Fruit fly (Drosophila melanogaster) whole organism, embryonic: Measurements from ENCODE around the gene CG31176.

Source experiments
- Asciz ChIP-seq: fragments of 200-800 bp; sonication (Bioruptor generic); optimal IDR thresholded peaks from 2 replicates; lab custom pipeline; 2017; ENCODE audit warnings: missing biosample characterization, mild to moderate bottlenecking, missing genetic modification characterization, missing genetic modification reagents
- Bteb2 ChIP-seq: fragments of 200-800 bp; sonication (Bioruptor generic); optimal IDR thresholded peaks from 2 replicates; lab custom pipeline; 2016; ENCODE audit warnings: missing biosample characterization, missing genetic modification characterization
- CG11398 ChIP-seq: fragments of 200-800 bp; sonication (Bioruptor generic); optimal IDR thresholded peaks from 2 replicates; lab custom pipeline; 2016; ENCODE audit warnings: missing biosample characterization, missing genetic modification characterization
- CG15696 ChIP-seq: fragments of 200-800 bp; sonication (Bioruptor generic); optimal IDR thresholded peaks from 2 replicates; lab custom pipeline; 2019; ENCODE audit warnings: missing biosample characterization, mild to moderate bottlenecking, missing genetic modification characterization, moderate library complexity
- CG1603 ChIP-seq: fragments of 200-800 bp; sonication (Bioruptor generic); optimal IDR thresholded peaks from 2 replicates; lab custom pipeline; 2019; ENCODE audit warnings: missing biosample characterization, mild to moderate bottlenecking, missing genetic modification characterization, moderate library complexity
- CG18011 ChIP-seq: fragments of 200-800 bp; sonication (Bioruptor generic); optimal IDR thresholded peaks from 2 replicates; lab custom pipeline; 2017; ENCODE audit warnings: missing biosample characterization, missing genetic modification characterization, mild to moderate bottlenecking, moderate library complexity, missing genotype
- CG2712 ChIP-seq: fragments of 200-800 bp; optimal IDR thresholded peaks from 3 replicates; lab custom pipeline; 2019; ENCODE audit warnings: missing biosample characterization, mild to moderate bottlenecking, missing genetic modification characterization, moderate library complexity
- CG3163 ChIP-seq: fragments of 200-800 bp; sonication (Bioruptor generic); optimal IDR thresholded peaks from 3 replicates; lab custom pipeline; 2016; ENCODE audit warnings: missing biosample characterization, missing genetic modification characterization
- CG6854 ChIP-seq: fragments of 200-800 bp; sonication (Bioruptor generic); optimal IDR thresholded peaks from 3 replicates; lab custom pipeline; 2017; ENCODE audit warnings: missing biosample characterization, mild to moderate bottlenecking, missing genetic modification characterization
- CG7963 ChIP-seq: fragments of 200-800 bp; sonication (Bioruptor generic); IDR thresholded peaks from 3 replicates; pipeline ENCODE4 v1.3.6; 2022; ENCODE audit warnings: missing biosample characterization, missing genetic modification characterization; ENCODE audit not compliant: partially characterized antibody
- CG9727 ChIP-seq: fragments of 200-800 bp; sonication (Bioruptor generic); optimal IDR thresholded peaks from 3 replicates; lab custom pipeline; 2017; ENCODE audit warnings: missing biosample characterization, mild to moderate bottlenecking, missing genetic modification characterization
- Camta ChIP-seq: fragments of 200-800 bp; sonication (Bioruptor generic); optimal IDR thresholded peaks from 2 replicates; lab custom pipeline; 2016; ENCODE audit warnings: missing biosample characterization, missing genetic modification characterization
- CkIIα-i1 ChIP-seq: fragments of 200-800 bp; sonication (Bioruptor generic); IDR thresholded peaks from 2 replicates; pipeline ENCODE4 v1.3.6; 2022; ENCODE audit warnings: missing biosample characterization, missing genetic modification characterization
- D ChIP-seq, 2 experiments: fragments of 200-800 bp in 1 of 2; fragments of >200 bp in 1 of 2; sonication (Bioruptor generic) in 1 of 2; optimal IDR thresholded peaks; 2 replicates in 1 of 2; 3 replicates in 1 of 2; lab custom pipeline; 2017; ENCODE audit warnings: mild to moderate bottlenecking in 1 of 2, missing biosample characterization in 1 of 2, missing genetic modification characterization in 1 of 2, missing genetic modification reagents in 1 of 2
- Doc3 ChIP-seq: fragments of 200-800 bp; sonication (Bioruptor generic); IDR thresholded peaks from 3 replicates; pipeline ENCODE4 v1.3.6; 2022; ENCODE audit warnings: missing biosample characterization, missing genetic modification characterization; ENCODE audit not compliant: partially characterized antibody
- Dref ChIP-seq: fragments of 200-800 bp; sonication (Bioruptor generic); IDR thresholded peaks from 2 replicates; pipeline ENCODE4 v1.3.6; 2022; ENCODE audit warnings: missing biosample characterization, missing genetic modification characterization
- Drgx ChIP-seq: fragments of 200-800 bp; sonication (Bioruptor generic); IDR thresholded peaks from 2 replicates; pipeline ENCODE4 v1.3.6; 2022; ENCODE audit warnings: missing biosample characterization, missing genetic modification characterization
- Ets97D ChIP-seq: fragments of 200-800 bp; sonication (Bioruptor generic); optimal IDR thresholded peaks from 3 replicates; lab custom pipeline; 2016; ENCODE audit warnings: missing biosample characterization, missing genetic modification characterization
- Fer2 ChIP-seq: fragments of 200-800 bp; sonication (Bioruptor generic); optimal IDR thresholded peaks from 2 replicates; lab custom pipeline; 2018; ENCODE audit warnings: missing biosample characterization, mild to moderate bottlenecking, missing genetic modification characterization, moderate library complexity
- Gsc ChIP-seq: fragments of 200-800 bp; sonication (Bioruptor generic); IDR thresholded peaks from 2 replicates; pipeline ENCODE4 v1.3.6; 2022; ENCODE audit warnings: missing biosample characterization, missing genetic modification characterization
- H2.0 ChIP-seq: fragments of 200-800 bp; sonication (Bioruptor generic); IDR thresholded peaks from 2 replicates; pipeline ENCODE4 v1.3.6; 2022; ENCODE audit warnings: missing biosample characterization, missing genetic modification characterization
- Mes4 ChIP-seq: fragments of 200-800 bp; sonication (Bioruptor generic); optimal IDR thresholded peaks from 2 replicates; lab custom pipeline; 2016; ENCODE audit warnings: missing biosample characterization, missing genetic modification characterization
- Rfx ChIP-seq: fragments of 200-800 bp; sonication (Bioruptor generic); IDR thresholded peaks from 2 replicates; pipeline ENCODE4 v1.3.6; 2022; ENCODE audit warnings: missing biosample characterization, missing genetic modification characterization
- Rx ChIP-seq: fragments of 200-800 bp; sonication (Bioruptor generic); IDR thresholded peaks from 2 replicates; pipeline ENCODE4 v1.3.6; 2022; ENCODE audit warnings: missing biosample characterization, missing genetic modification characterization
- Xrp1 ChIP-seq: fragments of 200-800 bp; sonication (Bioruptor generic); IDR thresholded peaks from 2 replicates; pipeline ENCODE4 v1.3.6; 2022; ENCODE audit warnings: missing biosample characterization, missing genetic modification characterization
- amos ChIP-seq: fragments of 200-800 bp; sonication (Bioruptor generic); IDR thresholded peaks from 2 replicates; pipeline ENCODE4 v1.3.6; 2022; ENCODE audit warnings: missing biosample characterization, missing genetic modification characterization; ENCODE audit not compliant: partially characterized antibody
- bsh ChIP-seq, 2 experiments: fragments of 200-800 bp; sonication (Bioruptor generic); optimal IDR thresholded peaks; 2 replicates each; lab custom pipeline; 2017 to 2018; ENCODE audit warnings: mild to moderate bottlenecking in 2 of 2, missing biosample characterization in 2 of 2, missing genetic modification characterization in 2 of 2, moderate library complexity in 1 of 2
- ci ChIP-seq: fragments of 200-800 bp; sonication (Bioruptor generic); IDR thresholded peaks from 3 replicates; pipeline ENCODE4 v1.3.6; 2022; ENCODE audit warnings: missing biosample characterization, missing genetic modification characterization
- danr ChIP-seq: fragments of 200-800 bp; sonication (Bioruptor generic); IDR thresholded peaks from 2 replicates; pipeline ENCODE4 v1.3.6; 2022; ENCODE audit warnings: missing biosample characterization, missing genetic modification characterization
- dmrt11E ChIP-seq: fragments of 200-800 bp; sonication (Bioruptor generic); optimal IDR thresholded peaks from 3 replicates; lab custom pipeline; 2018; ENCODE audit warnings: missing biosample characterization, mild to moderate bottlenecking, missing genetic modification characterization, moderate library complexity
- esg ChIP-seq: fragments of 200-800 bp; sonication (Bioruptor generic); conservative IDR thresholded peaks from 2 replicates; pipeline ENCODE4 v1.3.6; 2022; ENCODE audit warnings: missing biosample characterization, missing genetic modification characterization
- exex ChIP-seq: fragments of 200-800 bp; sonication (Bioruptor generic); optimal IDR thresholded peaks from 4 replicates; lab custom pipeline; 2018; ENCODE audit warnings: missing biosample characterization, mild to moderate bottlenecking, missing genetic modification characterization, moderate library complexity
- fru ChIP-seq: fragments of >200 bp; optimal IDR thresholded peaks from 2 replicates; lab custom pipeline; 2017
- ftz-f1 ChIP-seq: fragments of 200-800 bp; sonication (Bioruptor generic); optimal IDR thresholded peaks from 2 replicates; lab custom pipeline; 2016; ENCODE audit warnings: missing biosample characterization, missing genetic modification characterization
- gem ChIP-seq: fragments of 200-800 bp; sonication (Bioruptor generic); optimal IDR thresholded peaks from 2 replicates; lab custom pipeline; 2019; ENCODE audit warnings: missing biosample characterization, mild to moderate bottlenecking, missing genetic modification characterization, moderate library complexity
- hth ChIP-seq: fragments of >200 bp; optimal IDR thresholded peaks from 2 replicates; lab custom pipeline; 2017; ENCODE audit warnings: inconsistent platforms
- lola ChIP-seq, 3 experiments: fragments of >200 bp in 2 of 3; fragments of 200-800 bp in 1 of 3; sonication (Bioruptor generic) in 1 of 3; optimal IDR thresholded peaks; 2 replicates each; lab custom pipeline; 2017 to 2019; ENCODE audit warnings: missing biosample characterization in 3 of 3, missing genetic modification characterization in 3 of 3, mild to moderate bottlenecking in 1 of 3, moderate library complexity in 1 of 3
- mld ChIP-seq: fragments of 200-800 bp; sonication (Bioruptor generic); IDR thresholded peaks from 3 replicates; pipeline ENCODE4 v1.3.6; 2022; ENCODE audit warnings: missing biosample characterization, missing genetic modification characterization; ENCODE audit not compliant: partially characterized antibody
- nom ChIP-seq: fragments of 200-800 bp; sonication (Bioruptor generic); optimal IDR thresholded peaks from 2 replicates; lab custom pipeline; 2017; ENCODE audit warnings: missing biosample characterization, missing genetic modification characterization, mild to moderate bottlenecking, moderate library complexity, missing genetic modification reagents
- onecut ChIP-seq: fragments of 200-800 bp; sonication (Bioruptor generic); IDR thresholded peaks from 2 replicates; pipeline ENCODE4 v1.3.6; 2022; ENCODE audit warnings: missing biosample characterization, missing genetic modification characterization
- ranshi ChIP-seq: fragments of 200-800 bp; sonication (Bioruptor generic); IDR thresholded peaks from 2 replicates; pipeline ENCODE4 v1.3.6; 2022; ENCODE audit warnings: missing biosample characterization, missing genetic modification characterization
- sens ChIP-seq: fragments of 200-800 bp; sonication (Bioruptor generic); peaks from one replicate; lab custom pipeline; 2016; ENCODE audit warnings: missing biosample characterization, missing genetic modification characterization
- slbo ChIP-seq: fragments of 200-800 bp; sonication (Bioruptor generic); IDR thresholded peaks from 2 replicates; pipeline ENCODE4 v1.3.6; 2022; ENCODE audit warnings: missing biosample characterization, missing genetic modification characterization
- tin ChIP-seq: fragments of 200-800 bp; sonication (Bioruptor generic); optimal IDR thresholded peaks from 3 replicates; lab custom pipeline; 2016; ENCODE audit warnings: missing biosample characterization, missing genetic modification characterization
- vfl ChIP-seq: fragments of 200-800 bp; sonication (Bioruptor generic); optimal IDR thresholded peaks from 2 replicates; lab custom pipeline; 2016; ENCODE audit warnings: missing biosample characterization, missing genetic modification characterization
- vvl ChIP-seq: fragments of 200-800 bp; sonication (Bioruptor generic); IDR thresholded peaks from 2 replicates; pipeline ENCODE4 v1.3.6; 2022; ENCODE audit warnings: missing biosample characterization, missing genetic modification characterization
- wdn ChIP-seq: fragments of 200-800 bp; sonication (Bioruptor generic); IDR thresholded peaks from 2 replicates; pipeline ENCODE4 v1.3.6; 2022; ENCODE audit warnings: missing biosample characterization, missing genetic modification characterization
- zen ChIP-seq: fragments of 200-800 bp; sonication (Bioruptor generic); optimal IDR thresholded peaks from 3 replicates; lab custom pipeline; 2018; ENCODE audit warnings: missing biosample characterization, mild to moderate bottlenecking, missing genetic modification characterization, moderate library complexity
- zfh2 ChIP-seq: fragments of 200-800 bp; sonication (Bioruptor generic); optimal IDR thresholded peaks from 2 replicates; lab custom pipeline; 2016; ENCODE audit warnings: missing biosample characterization, missing genetic modification characterization

Gene CG31176

DNA sequence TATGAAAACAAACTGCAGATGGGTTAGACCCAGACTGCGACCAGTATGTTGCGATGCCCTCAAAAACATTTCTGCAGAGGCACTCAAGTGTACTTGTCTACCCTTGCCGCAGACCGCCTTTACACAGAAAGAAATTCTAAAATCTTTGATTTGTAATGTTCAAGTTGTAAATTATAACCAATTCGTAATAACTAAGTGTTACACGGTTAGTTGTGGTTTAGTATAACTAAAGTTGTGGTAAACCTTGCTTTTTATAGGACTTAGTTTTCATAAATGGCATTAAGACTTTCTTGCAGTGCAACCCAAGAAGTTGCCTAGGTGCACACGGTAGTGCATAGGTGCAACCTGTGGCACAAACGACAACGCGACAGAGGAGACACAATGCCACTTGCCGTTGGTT is 37.4 kb downstream of the CG31176 start:
- TF ChIP-seq bsh (GFP tag; optimal IDR thresholded peaks at IDR 0.05; lab: Kevin White, UChicago) (peak in 1 of 2 experiments; percentile 67), zen (tag; lab: Kevin White, UChicago) (peak; percentile 12), CG2712 (tag; lab: Kevin White, UChicago) (peak; percentile 29), CG1603 (tag; lab: Kevin White, UChicago) (peak; percentile 1), zfh2 (GFP tag; lab: Kevin White, UChicago) (no peak), lola (GFP tag; optimal IDR thresholded peaks at IDR 0.05; lab: Kevin White, UChicago) (peak in 1 of 3 experiments; percentile 13), Drgx (GFP tag; lab: Robert Waterston, UW) (peak; percentile 76), ranshi (GFP tag; lab: Robert Waterston, UW) (peak; percentile 19; the same call in 1 of the 2 replicates), tin (GFP tag; lab: Kevin White, UChicago) (peak; percentile 0), vfl (GFP tag; lab: Kevin White, UChicago) (no peak), sens (GFP tag; lab: Kevin White, UChicago) (peak; percentile 68), ftz-f1 (no peak), Xrp1 (peak; percentile 17; the same call in 1 of the 2 replicates), dmrt11E (tag; lab: Kevin White, UChicago) (peak; percentile 48), H2.0 (no peak), nom (peak; percentile 64), CG9727 (GFP tag; lab: Kevin White, UChicago) (peak; percentile 13), amos (GFP tag; lab: Robert Waterston, UW) (no peak), gem (tag; lab: Kevin White, UChicago) (peak; percentile 8)
- TF ChIP-seq, all 482 proteins: peak for 14

DNA sequence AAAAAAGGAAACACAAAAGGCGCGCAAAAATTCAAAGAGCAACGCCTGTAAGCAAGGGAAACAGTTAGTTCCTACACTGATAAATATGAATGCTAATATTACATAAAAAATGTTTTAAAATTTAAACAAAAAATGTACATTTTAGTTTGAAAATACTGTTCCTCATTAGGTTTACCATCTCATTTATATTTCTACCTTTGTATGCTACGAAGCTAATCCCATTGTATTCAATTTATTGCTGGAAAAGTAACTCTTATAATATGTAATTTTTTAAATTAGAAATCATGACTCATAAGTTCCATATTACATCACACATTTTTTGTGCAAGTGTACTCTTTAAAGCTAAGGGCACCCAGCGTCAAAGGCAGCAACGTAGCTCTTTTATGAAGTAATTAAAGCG is 40.1 kb downstream of the CG31176 start:
- TF ChIP-seq CkIIα-i1 (GFP tag; lab: Robert Waterston, UW): no peak
- no peak for TF ChIP-seq hth (lab: Kevin White, UChicago)
- TF ChIP-seq Gsc (GFP tag; lab: Robert Waterston, UW): no peak
- no peak for TF ChIP-seq exex (tag; lab: Kevin White, UChicago)
- no peak for TF ChIP-seq CG7963
- no peak for TF ChIP-seq Asciz
- peak; percentile 7 for TF ChIP-seq sens (GFP tag; lab: Kevin White, UChicago)
- no peak for TF ChIP-seq danr (GFP tag; lab: Robert Waterston, UW)

DNA sequence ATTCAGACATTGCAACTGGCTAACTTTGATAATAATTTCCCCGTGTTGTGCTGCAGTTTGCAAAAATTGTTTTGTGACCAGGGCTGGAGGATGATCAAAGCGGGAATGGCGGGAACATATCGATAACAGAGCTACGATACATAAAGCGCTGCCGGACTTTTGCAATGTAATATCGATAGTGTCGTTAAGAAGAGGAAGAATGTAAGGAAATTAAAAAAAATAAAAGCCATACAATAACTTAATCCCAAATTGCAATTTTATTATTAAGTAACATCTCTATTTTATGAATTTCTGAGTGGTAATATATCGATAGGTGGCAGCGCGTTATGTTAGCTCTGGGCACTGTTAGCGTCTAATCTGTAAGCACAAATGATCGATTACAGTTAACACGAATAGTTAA is 47.8 kb downstream of the CG31176 start, which contains the start of gene PolA1:
PolA1 (minus strand) TSS at position 115 of the 400 bp plus-strand sequence.
- TF ChIP-seq slbo (GFP tag; lab: Robert Waterston, UW): peak; percentile 80
- no peak for TF ChIP-seq CG6854
- no peak for TF ChIP-seq Rx (GFP tag; lab: Robert Waterston, UW)
- TF ChIP-seq CG18011 (GFP tag; lab: Kevin White, UChicago): no peak
- TF ChIP-seq Fer2 (tag; lab: Kevin White, UChicago): no peak
- no peak for TF ChIP-seq fru (lab: Kevin White, UChicago)
- peak; percentile 20 for TF ChIP-seq CG11398 (GFP tag; lab: Kevin White, UChicago)
- TF ChIP-seq D (optimal IDR thresholded peaks at IDR 0.05; lab: Kevin White, UChicago): no peak
- TF ChIP-seq D (GFP tag; optimal IDR thresholded peaks at IDR 0.05; lab: Kevin White, UChicago): no peak
- peak; percentile 35 for TF ChIP-seq Camta
- TF ChIP-seq wdn: no peak
- TF ChIP-seq Bteb2 (GFP tag; lab: Kevin White, UChicago): peak; percentile 16
- TF ChIP-seq Dref (GFP tag; lab: Robert Waterston, UW): peak; percentile 96
- peak; percentile 95 for TF ChIP-seq Doc3 (GFP tag; lab: Robert Waterston, UW)
- TF ChIP-seq Rfx: peak; percentile 66
- no peak for TF ChIP-seq ci (GFP tag; lab: Robert Waterston, UW)
- peak; percentile 28 for TF ChIP-seq CG3163
- no peak for TF ChIP-seq esg
- TF ChIP-seq mld (GFP tag; lab: Robert Waterston, UW): peak; percentile 51; the same call in 1 of the 3 replicates
- TF ChIP-seq Mes4 (GFP tag; lab: Kevin White, UChicago): no peak
- TF ChIP-seq Ets97D (GFP tag; lab: Kevin White, UChicago): peak; percentile 90
- peak; percentile 26 for TF ChIP-seq vfl (GFP tag; lab: Kevin White, UChicago)
- TF ChIP-seq onecut: no peak
- TF ChIP-seq vvl (GFP tag; lab: Robert Waterston, UW): peak; percentile 68
- TF ChIP-seq CG15696 (tag; lab: Kevin White, UChicago): peak; percentile 1
